Worm (Caenorhabditis elegans): ENCODE results near the gene F43G6.8.

F43G6.8 gene

ce11 chrII:11832475-11832874 is 18.6 kb upstream of the F43G6.8 start, which contains the start of gene clec-144:
clec-144 (minus strand) TSS chrII:11832575.
- TF ChIP-seq tab-1 (GFP tag; IDR thresholded peaks at IDR 0.05): no peak
- TF ChIP-seq ztf-23 (GFP tag; IDR thresholded peaks at IDR 0.05): no peak
- no peak for TF ChIP-seq klf-2 (GFP tag; conservative IDR thresholded peaks at IDR 0.05)
- TF ChIP-seq cog-1 (tag; optimal IDR thresholded peaks at IDR 0.05): no peak
- no peak for TF ChIP-seq ref-1 (GFP tag; conservative IDR thresholded peaks at IDR 0.05)
- no peak for TF ChIP-seq med-1 (GFP tag; optimal IDR thresholded peaks at IDR 0.05; ENCODE audit: insufficient read depth)
- TF ChIP-seq ztf-29 (GFP tag; IDR thresholded peaks at IDR 0.05): no peak
- no peak for TF ChIP-seq T22C8.4 (GFP tag; IDR thresholded peaks at IDR 0.05)
- TF ChIP-seq flt-1 (GFP tag; IDR thresholded peaks at IDR 0.05): no peak

DNA sequence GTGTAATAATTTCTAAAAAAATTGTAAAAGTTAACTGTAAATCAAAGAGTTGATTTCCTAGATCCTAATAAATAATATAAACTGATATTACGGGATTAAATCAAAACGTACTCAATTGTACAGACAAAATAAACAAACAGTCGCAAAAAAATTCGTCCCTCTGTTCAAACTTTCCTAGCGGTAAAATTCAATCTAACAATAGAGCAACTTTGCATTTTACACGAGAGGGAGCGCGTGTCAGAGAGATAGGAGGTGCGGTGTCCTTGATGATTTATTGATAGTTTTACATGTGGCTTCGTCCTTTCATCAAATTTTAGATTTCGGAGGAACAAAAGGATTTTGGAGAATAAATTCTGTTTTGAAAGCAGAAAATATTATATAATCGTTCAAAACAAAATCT is 16.7 kb upstream of the F43G6.8 start:
- no peak for TF ChIP-seq ztf-23 (GFP tag; IDR thresholded peaks at IDR 0.05)
- TF ChIP-seq T22C8.4 (GFP tag; IDR thresholded peaks at IDR 0.05): no peak
- TF ChIP-seq tab-1 (GFP tag; IDR thresholded peaks at IDR 0.05): no peak
- no peak for TF ChIP-seq med-1 (GFP tag; optimal IDR thresholded peaks at IDR 0.05; ENCODE audit: insufficient read depth)
- TF ChIP-seq ref-1 (GFP tag; conservative IDR thresholded peaks at IDR 0.05): no peak
- no peak for TF ChIP-seq klf-2 (GFP tag; conservative IDR thresholded peaks at IDR 0.05)
- TF ChIP-seq ztf-29 (GFP tag; IDR thresholded peaks at IDR 0.05): no peak
- TF ChIP-seq flt-1 (GFP tag; IDR thresholded peaks at IDR 0.05): no peak
- no peak for TF ChIP-seq cog-1 (tag; optimal IDR thresholded peaks at IDR 0.05)

- TF ChIP-seq flt-1 (GFP tag; IDR thresholded peaks at IDR 0.05) (no peak), tab-1 (GFP tag; IDR thresholded peaks at IDR 0.05) (no peak), ztf-29 (GFP tag; IDR thresholded peaks at IDR 0.05) (no peak), cog-1 (tag; optimal IDR thresholded peaks at IDR 0.05) (no peak), klf-2 (GFP tag; conservative IDR thresholded peaks at IDR 0.05) (no peak), T22C8.4 (GFP tag; IDR thresholded peaks at IDR 0.05) (no peak)
Measured at ce11 chrII:11829920-11830319, 16.0 kb upstream of the F43G6.8 start, which contains the start of gene pes-5. pes-5 (minus strand) TSS chrII:11830020.

- TF ChIP-seq flt-1 (GFP tag; IDR thresholded peaks at IDR 0.05) (0 out of 2 replicates have a peak, but pooled peaks have one; percentile 53), tab-1 (GFP tag; IDR thresholded peaks at IDR 0.05) (0 out of 2 replicates have a peak, but pooled peaks have one; percentile 59), ztf-23 (GFP tag; IDR thresholded peaks at IDR 0.05) (0 out of 2 replicates have a peak, but pooled peaks have one; percentile 35)
Measured at ce11 chrII:11824673-11825072, 10.8 kb upstream of the F43G6.8 start.

- TF ChIP-seq ztf-23 (GFP tag; IDR thresholded peaks at IDR 0.05): no peak
- no peak for TF ChIP-seq med-1 (GFP tag; optimal IDR thresholded peaks at IDR 0.05; ENCODE audit: insufficient read depth)
- TF ChIP-seq klf-2 (GFP tag; conservative IDR thresholded peaks at IDR 0.05): no peak
Measured at ce11 chrII:11823566-11824308, 9.8 kb upstream of the F43G6.8 start, which contains the start of gene Y6D1A.1. Y6D1A.1 (minus strand) TSS chrII:11823616.

DNA sequence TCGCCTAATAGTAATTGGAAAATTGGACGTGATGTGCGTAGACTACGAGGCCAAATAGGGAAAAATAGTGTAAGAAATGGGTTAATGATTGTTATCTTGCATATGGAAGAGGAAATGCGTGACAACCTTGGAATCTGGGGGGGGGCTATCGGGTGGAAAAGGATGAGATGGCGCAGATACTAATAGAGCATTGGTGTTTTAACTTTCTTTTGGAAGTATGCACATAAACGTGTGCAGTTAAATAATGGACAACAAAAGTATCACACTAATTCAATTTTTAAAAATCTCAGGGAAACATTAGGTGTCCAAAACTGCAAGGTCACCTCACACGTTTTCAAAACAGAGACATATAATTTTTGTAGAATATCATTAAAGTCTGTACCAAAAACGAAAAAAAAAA is 5.9 kb upstream of the F43G6.8 start, which contains the start of gene Y6D1A.2:
Gene Y6D1A.2 (minus strand): TSS at position 101 of the 400 bp plus-strand sequence.
- no peak for TF ChIP-seq T22C8.4 (GFP tag; IDR thresholded peaks at IDR 0.05)
- TF ChIP-seq tab-1 (GFP tag; IDR thresholded peaks at IDR 0.05): no peak
- TF ChIP-seq ztf-23 (GFP tag; IDR thresholded peaks at IDR 0.05): no peak
- TF ChIP-seq ztf-29 (GFP tag; IDR thresholded peaks at IDR 0.05): no peak
- no peak for TF ChIP-seq cog-1 (tag; optimal IDR thresholded peaks at IDR 0.05)
- TF ChIP-seq med-1 (GFP tag; optimal IDR thresholded peaks at IDR 0.05; ENCODE audit: insufficient read depth): no peak
- no peak for TF ChIP-seq ref-1 (GFP tag; conservative IDR thresholded peaks at IDR 0.05)

ce11 chrII:11816475-11816874 is 2.6 kb upstream of the F43G6.8 start, which contains the start of gene pap-3:
pap-3 (minus strand) TSS chrII:11816575.
- TF ChIP-seq cog-1 (tag; optimal IDR thresholded peaks at IDR 0.05): no peak
- no peak for TF ChIP-seq ztf-23 (GFP tag; IDR thresholded peaks at IDR 0.05)
- TF ChIP-seq flt-1 (GFP tag; IDR thresholded peaks at IDR 0.05): no peak
- TF ChIP-seq ztf-29 (GFP tag; IDR thresholded peaks at IDR 0.05): no peak
- TF ChIP-seq klf-2 (GFP tag; conservative IDR thresholded peaks at IDR 0.05): no peak
- TF ChIP-seq T22C8.4 (GFP tag; IDR thresholded peaks at IDR 0.05): no peak
- TF ChIP-seq tab-1 (GFP tag; IDR thresholded peaks at IDR 0.05): no peak
- no peak for TF ChIP-seq ref-1 (GFP tag; conservative IDR thresholded peaks at IDR 0.05)
- TF ChIP-seq med-1 (GFP tag; optimal IDR thresholded peaks at IDR 0.05; ENCODE audit: insufficient read depth): no peak

- TF ChIP-seq tab-1 (GFP tag; IDR thresholded peaks at IDR 0.05): no peak
- TF ChIP-seq ztf-29 (GFP tag; IDR thresholded peaks at IDR 0.05): no peak
- TF ChIP-seq klf-2 (GFP tag; conservative IDR thresholded peaks at IDR 0.05): no peak
- no peak for TF ChIP-seq T22C8.4 (GFP tag; IDR thresholded peaks at IDR 0.05)
- TF ChIP-seq flt-1 (GFP tag; IDR thresholded peaks at IDR 0.05): no peak
- TF ChIP-seq ref-1 (GFP tag; conservative IDR thresholded peaks at IDR 0.05): no peak
- no peak for TF ChIP-seq med-1 (GFP tag; optimal IDR thresholded peaks at IDR 0.05; ENCODE audit: insufficient read depth)
- TF ChIP-seq cog-1 (tag; optimal IDR thresholded peaks at IDR 0.05): no peak
- TF ChIP-seq ztf-23 (GFP tag; IDR thresholded peaks at IDR 0.05): no peak
Measured at ce11 chrII:11816014-11816413, 2.1 kb upstream of the F43G6.8 start.

DNA sequence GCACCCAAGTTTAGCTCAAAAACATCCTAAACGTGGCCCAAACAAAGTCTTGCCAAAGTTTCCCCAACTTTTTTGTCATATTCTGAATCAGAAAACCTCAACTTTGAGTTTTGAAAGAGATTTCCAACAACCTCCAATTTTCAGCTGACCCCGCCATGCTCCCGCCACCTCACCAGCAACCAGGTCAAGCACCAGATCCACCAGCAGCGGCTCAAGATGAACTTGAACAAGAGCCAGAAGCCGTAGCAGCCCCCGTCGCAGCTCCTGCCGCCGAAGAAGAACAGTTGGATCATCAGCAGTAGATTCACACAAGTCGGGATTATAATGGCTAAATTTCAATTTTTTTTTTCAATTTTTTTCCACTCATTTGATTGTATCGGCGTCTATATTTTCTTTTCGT is 2.7 kb downstream of the F43G6.8 start:
- TF ChIP-seq tab-1 (GFP tag; IDR thresholded peaks at IDR 0.05) (no peak), ztf-29 (GFP tag; IDR thresholded peaks at IDR 0.05) (no peak), cog-1 (tag; optimal IDR thresholded peaks at IDR 0.05) (no peak), T22C8.4 (GFP tag; IDR thresholded peaks at IDR 0.05) (no peak), ztf-23 (GFP tag; IDR thresholded peaks at IDR 0.05) (no peak), ref-1 (GFP tag; conservative IDR thresholded peaks at IDR 0.05) (no peak), med-1 (GFP tag; optimal IDR thresholded peaks at IDR 0.05; ENCODE audit: insufficient read depth) (no peak), klf-2 (GFP tag; conservative IDR thresholded peaks at IDR 0.05) (no peak)

- no peak for TF ChIP-seq cog-1 (tag; optimal IDR thresholded peaks at IDR 0.05)
- no peak for TF ChIP-seq klf-2 (GFP tag; conservative IDR thresholded peaks at IDR 0.05)
Measured at ce11 chrII:11810436-11810835, 3.5 kb downstream of the F43G6.8 start, which contains the start of gene F43G6.7. F43G6.7 (plus strand) TSS chrII:11810790.

Measured in whole organism, midembryonic.